Fruit fly (Drosophila melanogaster) whole organism, embryonic: ENCODE results near the gene CG13654.

Experiments used
- Abd-B ChIP-seq: fragments of 200-800 bp; sonication (Bioruptor generic); optimal IDR thresholded peaks from 2 replicates; lab custom pipeline; 2018; ENCODE audit warnings: missing biosample characterization, mild to moderate bottlenecking, missing genetic modification characterization, moderate library complexity
- Adf1 ChIP-seq: fragments of 200-800 bp; sonication (Bioruptor generic); IDR thresholded peaks from 2 replicates; pipeline ENCODE4 v1.3.6; 2022; ENCODE audit warnings: missing biosample characterization, missing genetic modification characterization
- CG10979 ChIP-seq: fragments of 200-800 bp; sonication (Bioruptor generic); optimal IDR thresholded peaks from 2 replicates; lab custom pipeline; 2018; ENCODE audit warnings: missing biosample characterization, mild to moderate bottlenecking, missing genetic modification characterization, moderate library complexity
- CG11456 ChIP-seq: fragments of 200-800 bp; sonication (Bioruptor generic); IDR thresholded peaks from 3 replicates; pipeline ENCODE4 v1.3.6; 2022; ENCODE audit warnings: missing biosample characterization, missing genetic modification characterization
- CG12391 ChIP-seq: fragments of 200-800 bp; sonication (Bioruptor generic); optimal IDR thresholded peaks from 3 replicates; lab custom pipeline; 2018; ENCODE audit warnings: missing biosample characterization, mild to moderate bottlenecking, missing genetic modification characterization, moderate library complexity
- CG13894 ChIP-seq: fragments of 200-800 bp; sonication (Bioruptor generic); optimal IDR thresholded peaks from 3 replicates; lab custom pipeline; 2018; ENCODE audit warnings: missing biosample characterization, mild to moderate bottlenecking, missing genetic modification characterization, moderate library complexity
- CG14050 ChIP-seq: fragments of 200-800 bp; sonication (Bioruptor generic); IDR thresholded peaks from 3 replicates; pipeline ENCODE4 v1.3.6; 2022; ENCODE audit warnings: missing biosample characterization, missing genetic modification characterization
- CG15011 ChIP-seq: fragments of 200-800 bp; sonication (Bioruptor generic); optimal IDR thresholded peaks from 3 replicates; lab custom pipeline; 2018; ENCODE audit warnings: missing biosample characterization, mild to moderate bottlenecking, missing genetic modification characterization
- CG15514 ChIP-seq: fragments of 200-800 bp; sonication (Bioruptor generic); optimal IDR thresholded peaks from 3 replicates; lab custom pipeline; 2017; ENCODE audit warnings: missing biosample characterization, missing genetic modification characterization, mild to moderate bottlenecking, moderate library complexity, missing genetic modification reagents
- CG15696 ChIP-seq: fragments of 200-800 bp; sonication (Bioruptor generic); optimal IDR thresholded peaks from 2 replicates; lab custom pipeline; 2019; ENCODE audit warnings: missing biosample characterization, mild to moderate bottlenecking, missing genetic modification characterization, moderate library complexity
- CG16813 ChIP-seq: fragments of 200-800 bp; sonication (Bioruptor generic); IDR thresholded peaks from 3 replicates; pipeline ENCODE4 v1.3.6; 2022; ENCODE audit warnings: missing biosample characterization, missing genetic modification characterization; ENCODE audit not compliant: partially characterized antibody
- CG1832 ChIP-seq: fragments of 200-800 bp; sonication (Bioruptor generic); optimal IDR thresholded peaks from 2 replicates; lab custom pipeline; 2017; ENCODE audit warnings: missing biosample characterization, mild to moderate bottlenecking, missing genetic modification characterization, inconsistent platforms
- CG4282 ChIP-seq: fragments of 200-800 bp; sonication (Bioruptor generic); optimal IDR thresholded peaks from 2 replicates; lab custom pipeline; 2016; ENCODE audit warnings: missing biosample characterization, missing genetic modification characterization
- CG4328 ChIP-seq: fragments of 200-800 bp; sonication (Bioruptor generic); optimal IDR thresholded peaks from 3 replicates; lab custom pipeline; 2017; ENCODE audit warnings: missing biosample characterization, missing genetic modification reagents, missing genetic modification characterization
- CG4404 ChIP-seq: fragments of 200-800 bp; sonication (Bioruptor generic); IDR thresholded peaks from 2 replicates; pipeline ENCODE4 v1.3.6; 2022; ENCODE audit warnings: missing biosample characterization, missing genetic modification characterization
- CG7745 ChIP-seq: fragments of 200-800 bp; sonication (Bioruptor generic); optimal IDR thresholded peaks from 2 replicates; lab custom pipeline; 2018; ENCODE audit warnings: missing biosample characterization, mild to moderate bottlenecking, missing genetic modification characterization, moderate library complexity
- CG7839 ChIP-seq: fragments of 200-800 bp; sonication (Bioruptor generic); optimal IDR thresholded peaks from 3 replicates; lab custom pipeline; 2018; ENCODE audit warnings: missing biosample characterization, mild to moderate bottlenecking, missing genetic modification characterization, moderate library complexity
- CG8089 ChIP-seq: fragments of 200-800 bp; sonication (Bioruptor generic); optimal IDR thresholded peaks from 3 replicates; lab custom pipeline; 2016; ENCODE audit warnings: missing biosample characterization, missing genetic modification characterization
- Fer1 ChIP-seq: fragments of 200-800 bp; sonication (Bioruptor generic); optimal IDR thresholded peaks from 2 replicates; lab custom pipeline; 2017; ENCODE audit warnings: missing biosample characterization, mild to moderate bottlenecking, missing genetic modification characterization
- H2.0 ChIP-seq: fragments of 200-800 bp; sonication (Bioruptor generic); IDR thresholded peaks from 2 replicates; pipeline ENCODE4 v1.3.6; 2022; ENCODE audit warnings: missing biosample characterization, missing genetic modification characterization
- MESR4 ChIP-seq: fragments of 200-800 bp; sonication (Bioruptor generic); optimal IDR thresholded peaks from 2 replicates; lab custom pipeline; 2018; ENCODE audit warnings: missing biosample characterization, mild to moderate bottlenecking, missing genetic modification characterization, moderate library complexity
- Max ChIP-seq: fragments of 200-800 bp; sonication (Bioruptor generic); optimal IDR thresholded peaks from 2 replicates; lab custom pipeline; 2016; ENCODE audit warnings: missing biosample characterization, mild to moderate bottlenecking, missing genetic modification characterization
- NFAT ChIP-seq: fragments of 200-800 bp; sonication (Bioruptor generic); IDR thresholded peaks from 2 replicates; pipeline ENCODE4 v1.3.6; 2022; ENCODE audit warnings: missing biosample characterization, missing genetic modification characterization
- Neu2 ChIP-seq: fragments of 200-800 bp; sonication (Bioruptor generic); optimal IDR thresholded peaks from 3 replicates; lab custom pipeline; 2016; ENCODE audit warnings: missing biosample characterization, missing genetic modification characterization, borderline replicate concordance
- NfI ChIP-seq: fragments of 200-800 bp; sonication (Bioruptor generic); optimal IDR thresholded peaks from 3 replicates; lab custom pipeline; 2018; ENCODE audit warnings: missing biosample characterization, mild to moderate bottlenecking, missing genetic modification characterization, moderate library complexity
- Six4 ChIP-seq: fragments of 200-800 bp; sonication (Bioruptor generic); optimal IDR thresholded peaks from 2 replicates; lab custom pipeline; 2016; ENCODE audit warnings: missing biosample characterization, missing genetic modification characterization
- Sox100B ChIP-seq: fragments of 200-800 bp; sonication (Bioruptor generic); optimal IDR thresholded peaks from 3 replicates; lab custom pipeline; 2018; ENCODE audit warnings: missing biosample characterization, mild to moderate bottlenecking, missing genetic modification characterization
- Usf ChIP-seq: fragments of 200-800 bp; sonication (Bioruptor generic); optimal IDR thresholded peaks from 2 replicates; lab custom pipeline; 2017; ENCODE audit warnings: missing genotype, missing biosample characterization, missing genetic modification characterization
- YL-1 ChIP-seq: fragments of 200-800 bp; sonication (Bioruptor generic); optimal IDR thresholded peaks from 3 replicates; lab custom pipeline; 2017; ENCODE audit warnings: missing biosample characterization, mild to moderate bottlenecking, missing genetic modification characterization
- bab2 ChIP-seq: fragments of 200-800 bp; sonication (Bioruptor generic); optimal IDR thresholded peaks from 2 replicates; lab custom pipeline; 2016; ENCODE audit warnings: missing biosample characterization, missing genetic modification characterization
- caup ChIP-seq: fragments of 200-800 bp; sonication (Bioruptor generic); optimal IDR thresholded peaks from 3 replicates; lab custom pipeline; 2017; ENCODE audit warnings: missing biosample characterization, mild to moderate bottlenecking, missing genetic modification characterization, moderate library complexity; ENCODE audit not compliant: severe bottlenecking
- chif ChIP-seq, 2 experiments: fragments of 200-800 bp; sonication (Bioruptor generic); optimal IDR thresholded peaks; 3 replicates each; lab custom pipeline; 2016; ENCODE audit warnings: missing biosample characterization in 2 of 2, missing genetic modification characterization in 2 of 2
- corto ChIP-seq: fragments of 200-800 bp; sonication (Bioruptor generic); optimal IDR thresholded peaks from 2 replicates; lab custom pipeline; 2016; ENCODE audit warnings: missing biosample characterization, mild to moderate bottlenecking, missing genetic modification characterization, moderate library complexity
- dm ChIP-seq: fragments of 200-800 bp; sonication (Bioruptor generic); optimal IDR thresholded peaks from 3 replicates; lab custom pipeline; 2016; ENCODE audit warnings: missing biosample characterization, missing genetic modification characterization
- hb ChIP-seq: fragments of 200-800 bp; sonication (Bioruptor generic); IDR thresholded peaks from 3 replicates; pipeline ENCODE4 v1.3.6; 2022; ENCODE audit warnings: missing biosample characterization, missing genetic modification characterization; ENCODE audit not compliant: partially characterized antibody
- jumu ChIP-seq: fragments of 200-800 bp; sonication (Bioruptor generic); optimal IDR thresholded peaks from 3 replicates; lab custom pipeline; 2016; ENCODE audit warnings: missing biosample characterization, missing genetic modification characterization
- kni ChIP-seq: fragments of 200-800 bp; sonication (Bioruptor generic); optimal IDR thresholded peaks from 3 replicates; lab custom pipeline; 2017; ENCODE audit warnings: mild to moderate bottlenecking, missing biosample characterization, missing genetic modification reagents, missing genetic modification characterization
- lab ChIP-seq: fragments of 200-800 bp; sonication (Bioruptor generic); optimal IDR thresholded peaks from 3 replicates; lab custom pipeline; 2017; ENCODE audit warnings: missing biosample characterization, missing genetic modification characterization, mild to moderate bottlenecking, moderate library complexity, missing genetic modification reagents
- lilli ChIP-seq: fragments of 200-800 bp; sonication (Bioruptor generic); optimal IDR thresholded peaks from 3 replicates; lab custom pipeline; 2016; ENCODE audit warnings: missing biosample characterization, missing genetic modification characterization
- odd ChIP-seq: fragments of 200-800 bp; sonication (Bioruptor generic); optimal IDR thresholded peaks from 2 replicates; lab custom pipeline; 2017; ENCODE audit warnings: missing biosample characterization, mild to moderate bottlenecking, missing genetic modification characterization
- otp ChIP-seq: fragments of 200-800 bp; sonication (Bioruptor generic); IDR thresholded peaks from 3 replicates; pipeline ENCODE4, ENCODE4 v1.3.6; 2022; ENCODE audit warnings: missing biosample characterization, missing genetic modification characterization
- pan ChIP-seq, 4 experiments: fragments of >200 bp in 3 of 4; fragments of 200-800 bp in 1 of 4; sonication (Bioruptor generic) in 1 of 4; optimal IDR thresholded peaks in 3 of 4; IDR thresholded peaks in 1 of 4; 2 replicates each; pipeline versions ENCODE4 v1.3.6 to Lab custom; 2017 to 2022; ENCODE audit warnings: missing biosample characterization in 2 of 4, missing genetic modification characterization in 2 of 4, mixed read lengths in 1 of 4
- ro ChIP-seq: fragments of 200-800 bp; sonication (Bioruptor generic); IDR thresholded peaks from 2 replicates; pipeline ENCODE4 v1.3.6; 2022; ENCODE audit warnings: missing biosample characterization, missing genetic modification characterization
- scrt ChIP-seq: fragments of 200-800 bp; sonication (Bioruptor generic); optimal IDR thresholded peaks from 2 replicates; lab custom pipeline; 2018; ENCODE audit warnings: missing biosample characterization, mild to moderate bottlenecking, missing genetic modification characterization, moderate library complexity
- so ChIP-seq: fragments of 200-800 bp; sonication (Bioruptor generic); IDR thresholded peaks from 3 replicates; pipeline ENCODE4 v1.3.6; 2022; ENCODE audit warnings: missing biosample characterization, missing genetic modification characterization
- tna ChIP-seq: fragments of 200-800 bp; sonication (Bioruptor generic); IDR thresholded peaks from 2 replicates; pipeline ENCODE4 v1.3.6; 2022; ENCODE audit warnings: missing biosample characterization, missing genetic modification characterization; ENCODE audit not compliant: partially characterized antibody
- vnd ChIP-seq: fragments of 200-800 bp; sonication (Bioruptor generic); IDR thresholded peaks from 3 replicates; pipeline ENCODE4 v1.3.6; 2022; ENCODE audit warnings: missing biosample characterization, missing genetic modification characterization; ENCODE audit not compliant: partially characterized antibody
- zen ChIP-seq: fragments of 200-800 bp; sonication (Bioruptor generic); optimal IDR thresholded peaks from 3 replicates; lab custom pipeline; 2018; ENCODE audit warnings: missing biosample characterization, mild to moderate bottlenecking, missing genetic modification characterization, moderate library complexity
- zfh1 ChIP-seq: fragments of 200-800 bp; sonication (Bioruptor generic); IDR thresholded peaks from 3 replicates; pipeline ENCODE4 v1.3.6; 2022; ENCODE audit warnings: missing biosample characterization, missing genetic modification characterization

Gene CG13654

dm6 chr3R:25199321-25199868 lies at the start of gene CG13654:
TSS of gene CG13654 (plus strand) at chr3R:25199818.
- TF ChIP-seq CG1832 (GFP tag; lab: Kevin White, UChicago) (no peak), caup (GFP tag; lab: Kevin White, UChicago) (no peak), scrt (GFP tag; lab: Kevin White, UChicago) (peak; percentile 86), NfI (GFP tag; lab: Kevin White, UChicago) (no peak), CG15011 (no peak), bab2 (GFP tag; lab: Kevin White, UChicago) (no peak), CG4328 (GFP tag; lab: Kevin White, UChicago) (no peak), Neu2 (GFP tag; lab: Kevin White, UChicago) (no peak), CG14050 (GFP tag; lab: Robert Waterston, UW) (no peak), kni (no peak), CG12391 (tag; lab: Kevin White, UChicago) (no peak), YL-1 (GFP tag; lab: Kevin White, UChicago) (no peak), corto (GFP tag; lab: Kevin White, UChicago) (no peak), CG7839 (tag; lab: Kevin White, UChicago) (no peak), Six4 (GFP tag; lab: Kevin White, UChicago) (no peak), dm (no peak), CG15514 (GFP tag; lab: Kevin White, UChicago) (peak; percentile 23), ro (GFP tag; lab: Robert Waterston, UW) (no peak), CG8089 (no peak), CG4282 (GFP tag; lab: Kevin White, UChicago) (no peak), lilli (GFP tag; lab: Kevin White, UChicago) (no peak), Sox100B (no peak), Usf (GFP tag; lab: Kevin White, UChicago) (no peak), MESR4 (no peak), so (GFP tag; lab: Robert Waterston, UW) (no peak), zen (peak; percentile 41), CG13894 (peak; percentile 91), CG11456 (GFP tag; lab: Robert Waterston, UW) (no peak), jumu (GFP tag; lab: Kevin White, UChicago) (no peak), hb (GFP tag; lab: Robert Waterston, UW) (no peak), pan (optimal IDR thresholded peaks at IDR 0.05; lab: Kevin White, UChicago) (no peak), pan (GFP tag; optimal IDR thresholded peaks at IDR 0.05 in 1 of 2, IDR thresholded peaks at IDR 0.05 in 1 of 2) (no peak), chif (GFP tag; optimal IDR thresholded peaks at IDR 0.05; lab: Kevin White, UChicago) (no peak), lab (GFP tag; lab: Kevin White, UChicago) (no peak), CG10979 (tag; lab: Kevin White, UChicago) (no peak), Fer1 (GFP tag; lab: Kevin White, UChicago) (peak; percentile 10), H2.0 (GFP tag; lab: Robert Waterston, UW) (no peak), vnd (GFP tag; lab: Robert Waterston, UW) (no peak), CG16813 (GFP tag; lab: Robert Waterston, UW) (no peak), NFAT (GFP tag; lab: Robert Waterston, UW) (no peak), odd (GFP tag; lab: Kevin White, UChicago) (no peak), Adf1 (GFP tag; lab: Robert Waterston, UW) (no peak), Max (no peak), otp (GFP tag; lab: Robert Waterston, UW) (no peak), CG15696 (tag; lab: Kevin White, UChicago) (no peak), Abd-B (GFP tag; lab: Kevin White, UChicago) (no peak), tna (GFP tag; lab: Robert Waterston, UW) (no peak), CG4404 (GFP tag; lab: Robert Waterston, UW) (no peak), CG7745 (tag; lab: Kevin White, UChicago) (no peak), zfh1 (GFP tag; lab: Robert Waterston, UW) (no peak)
